Fruit fly (Drosophila melanogaster): ENCODE results near the gene Vha16-2.

DNA sequence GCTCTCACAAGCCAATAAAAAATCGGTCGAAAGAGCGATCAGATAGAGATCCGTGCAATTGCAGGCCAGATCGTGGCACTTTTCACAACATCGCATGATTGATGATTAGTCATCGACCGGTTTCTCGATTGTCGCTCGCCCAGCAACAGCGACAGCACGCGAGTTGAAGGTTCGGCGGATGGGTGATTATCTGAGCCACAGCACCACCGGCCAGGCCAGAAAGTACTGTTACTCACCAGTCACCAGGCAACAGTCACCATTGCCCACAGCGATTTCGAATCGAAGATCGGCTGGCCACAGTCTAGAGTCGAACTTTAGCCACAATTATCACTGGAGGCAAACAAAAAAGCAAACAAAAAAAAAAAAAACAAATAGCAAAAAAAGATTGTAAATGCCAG lies 42.8 kb upstream of the Vha16-2 start:
- no peak for TF ChIP-seq Sin3A (optimal IDR thresholded peaks at IDR 0.05)
- TF ChIP-seq Myc (optimal IDR thresholded peaks at IDR 0.05) = no peak
- no peak for TF ChIP-seq h (optimal IDR thresholded peaks at IDR 0.05)
- no peak for TF ChIP-seq psq (optimal IDR thresholded peaks at IDR 0.05)
- no peak for TF ChIP-seq insv (optimal IDR thresholded peaks at IDR 0.05)
- no peak for TF ChIP-seq ttk (optimal IDR thresholded peaks at IDR 0.05)
